Fruit fly (Drosophila melanogaster) whole organism, embryonic: ENCODE measurements around the gene Rai1.

Experiments used
- Atf6 ChIP-seq: fragments of 200-800 bp; sonication (Bioruptor generic); IDR thresholded peaks from 2 replicates; pipeline ENCODE4 v1.3.6; 2022; ENCODE audit warnings: missing biosample characterization, missing genetic modification characterization
- B-H1 ChIP-seq: fragments of 200-800 bp; sonication (Bioruptor generic); IDR thresholded peaks from 3 replicates; pipeline ENCODE4 v1.3.6; 2022; ENCODE audit warnings: missing biosample characterization, missing genetic modification characterization
- C15 ChIP-seq: fragments of 200-800 bp; sonication (Bioruptor generic); IDR thresholded peaks from 3 replicates; pipeline ENCODE4 v1.3.6; 2022; ENCODE audit warnings: missing biosample characterization, missing genetic modification characterization
- CG10209 ChIP-seq: fragments of 200-800 bp; sonication (Bioruptor generic); optimal IDR thresholded peaks from 3 replicates; lab custom pipeline; 2017; ENCODE audit warnings: missing biosample characterization, mild to moderate bottlenecking, missing genetic modification characterization, missing genetic modification reagents
- CG10431 ChIP-seq: fragments of 200-800 bp; sonication (Bioruptor generic); optimal IDR thresholded peaks from 3 replicates; lab custom pipeline; 2018; ENCODE audit warnings: missing biosample characterization, mild to moderate bottlenecking, missing genetic modification characterization
- CG10959 ChIP-seq: fragments of 200-800 bp; sonication (Bioruptor generic); IDR thresholded peaks from 2 replicates; pipeline ENCODE4 v1.3.6; 2022; ENCODE audit warnings: missing biosample characterization, missing genetic modification characterization
- CG10979 ChIP-seq: fragments of 200-800 bp; sonication (Bioruptor generic); optimal IDR thresholded peaks from 2 replicates; lab custom pipeline; 2018; ENCODE audit warnings: missing biosample characterization, mild to moderate bottlenecking, missing genetic modification characterization, moderate library complexity
- CG11695 ChIP-seq: fragments of 200-800 bp; sonication (Bioruptor generic); IDR thresholded peaks from 3 replicates; pipeline ENCODE4 v1.3.6; 2022; ENCODE audit warnings: missing biosample characterization, missing genetic modification characterization
- CG12219 ChIP-seq: fragments of 200-800 bp; sonication (Bioruptor generic); optimal IDR thresholded peaks from 3 replicates; lab custom pipeline; 2018; ENCODE audit warnings: missing biosample characterization, mild to moderate bottlenecking, missing genetic modification characterization
- CG12391 ChIP-seq: fragments of 200-800 bp; sonication (Bioruptor generic); optimal IDR thresholded peaks from 3 replicates; lab custom pipeline; 2018; ENCODE audit warnings: missing biosample characterization, mild to moderate bottlenecking, missing genetic modification characterization, moderate library complexity
- CG12942 ChIP-seq: fragments of 200-800 bp; sonication (Bioruptor generic); optimal IDR thresholded peaks from 3 replicates; lab custom pipeline; 2016; ENCODE audit warnings: missing biosample characterization, missing genetic modification characterization
- CG13775 ChIP-seq: fragments of 200-800 bp; sonication (Bioruptor generic); optimal IDR thresholded peaks from 3 replicates; lab custom pipeline; 2017; ENCODE audit warnings: missing biosample characterization, mild to moderate bottlenecking, missing genetic modification characterization
- CG17328 ChIP-seq: fragments of 200-800 bp; sonication (Bioruptor generic); IDR thresholded peaks from 2 replicates; pipeline ENCODE4 v1.3.6; 2022; ENCODE audit warnings: missing biosample characterization, missing genetic modification characterization
- CG18262 ChIP-seq: fragments of 200-800 bp; optimal IDR thresholded peaks from 3 replicates; lab custom pipeline; 2019; ENCODE audit warnings: missing biosample characterization, mild to moderate bottlenecking, missing genetic modification characterization, moderate library complexity
- CG31388 ChIP-seq: fragments of 200-800 bp; sonication (Bioruptor generic); optimal IDR thresholded peaks from 2 replicates; lab custom pipeline; 2016; ENCODE audit warnings: missing biosample characterization, missing genetic modification characterization
- CG32767 ChIP-seq: fragments of 200-800 bp; sonication (Bioruptor generic); IDR thresholded peaks from 2 replicates; pipeline ENCODE4 v1.3.6; 2022; ENCODE audit warnings: missing biosample characterization, missing genetic modification characterization
- CG34224 ChIP-seq: fragments of 200-800 bp; sonication (Bioruptor generic); IDR thresholded peaks from 3 replicates; pipeline ENCODE4 v1.3.6; 2022; ENCODE audit warnings: missing biosample characterization, missing genetic modification characterization; ENCODE audit not compliant: partially characterized antibody
- CG34422 ChIP-seq: fragments of 200-800 bp; sonication (Bioruptor generic); IDR thresholded peaks from 3 replicates; pipeline ENCODE4 v1.3.6; 2022; ENCODE audit warnings: missing biosample characterization, missing genetic modification characterization
- CG3847 ChIP-seq: fragments of 200-800 bp; sonication (Bioruptor generic); IDR thresholded peaks from 2 replicates; pipeline ENCODE4 v1.3.6; 2022; ENCODE audit warnings: missing biosample characterization, missing genetic modification characterization
- CG5180 ChIP-seq: fragments of 200-800 bp; sonication (Bioruptor generic); optimal IDR thresholded peaks from 3 replicates; lab custom pipeline; 2017; ENCODE audit warnings: missing biosample characterization, missing genetic modification characterization, mild to moderate bottlenecking, moderate library complexity, missing genetic modification reagents
- CG6175 ChIP-seq: fragments of 200-800 bp; sonication (Bioruptor generic); IDR thresholded peaks from 3 replicates; pipeline ENCODE4 v1.3.6; 2022; ENCODE audit warnings: missing biosample characterization, missing genetic modification characterization
- CG6765 ChIP-seq: fragments of 200-800 bp; sonication (Bioruptor generic); optimal IDR thresholded peaks from 3 replicates; lab custom pipeline; 2017; ENCODE audit warnings: missing biosample characterization, mild to moderate bottlenecking, missing genetic modification characterization
- CG8089 ChIP-seq: fragments of 200-800 bp; sonication (Bioruptor generic); optimal IDR thresholded peaks from 3 replicates; lab custom pipeline; 2016; ENCODE audit warnings: missing biosample characterization, missing genetic modification characterization
- CTCF ChIP-seq: fragments of 200-800 bp; sonication (Bioruptor generic); optimal IDR thresholded peaks from 2 replicates; lab custom pipeline; 2017; ENCODE audit warnings: missing biosample characterization, mild to moderate bottlenecking, missing genetic modification characterization, moderate library complexity
- Deaf1 ChIP-seq: fragments of 200-800 bp; optimal IDR thresholded peaks from 3 replicates; lab custom pipeline; 2019; ENCODE audit warnings: missing biosample characterization, mild to moderate bottlenecking, missing genetic modification characterization, moderate library complexity
- Doc2 ChIP-seq: fragments of 200-800 bp; sonication (Bioruptor generic); IDR thresholded peaks from 2 replicates; pipeline ENCODE4 v1.3.6; 2022; ENCODE audit warnings: missing biosample characterization, missing genetic modification characterization
- Dp ChIP-seq: fragments of 200-800 bp; sonication (Bioruptor generic); optimal IDR thresholded peaks from 2 replicates; lab custom pipeline; 2018; ENCODE audit warnings: missing biosample characterization, mild to moderate bottlenecking, missing genetic modification characterization, moderate library complexity
- Fer1 ChIP-seq: fragments of 200-800 bp; sonication (Bioruptor generic); optimal IDR thresholded peaks from 2 replicates; lab custom pipeline; 2017; ENCODE audit warnings: missing biosample characterization, mild to moderate bottlenecking, missing genetic modification characterization
- Gug ChIP-seq: fragments of 200-800 bp; sonication (Bioruptor generic); IDR thresholded peaks from 4 replicates; pipeline ENCODE4 v1.3.6; 2022; ENCODE audit warnings: missing biosample characterization, missing genetic modification characterization
- HmgZ ChIP-seq: fragments of 200-800 bp; sonication (Bioruptor generic); optimal IDR thresholded peaks from 2 replicates; lab custom pipeline; 2018; ENCODE audit warnings: missing biosample characterization, mild to moderate bottlenecking, missing genetic modification characterization
- Lhr ChIP-seq: fragments of 200-800 bp; sonication (Bioruptor generic); optimal IDR thresholded peaks from 3 replicates; lab custom pipeline; 2017; ENCODE audit warnings: mild to moderate bottlenecking, missing biosample characterization, missing genetic modification reagents, missing genetic modification characterization
- Med ChIP-seq: fragments of 200-800 bp; sonication (Bioruptor generic); peaks from one replicate; lab custom pipeline; 2016; ENCODE audit warnings: missing biosample characterization, missing genetic modification characterization, mild to moderate bottlenecking, inconsistent platforms, moderate library complexity
- NFAT ChIP-seq: fragments of 200-800 bp; sonication (Bioruptor generic); IDR thresholded peaks from 2 replicates; pipeline ENCODE4 v1.3.6; 2022; ENCODE audit warnings: missing biosample characterization, missing genetic modification characterization
- Neu2 ChIP-seq: fragments of 200-800 bp; sonication (Bioruptor generic); optimal IDR thresholded peaks from 3 replicates; lab custom pipeline; 2016; ENCODE audit warnings: missing biosample characterization, missing genetic modification characterization, borderline replicate concordance
- Rx ChIP-seq: fragments of 200-800 bp; sonication (Bioruptor generic); IDR thresholded peaks from 2 replicates; pipeline ENCODE4 v1.3.6; 2022; ENCODE audit warnings: missing biosample characterization, missing genetic modification characterization
- Scr ChIP-seq: fragments of 200-800 bp; sonication (Bioruptor generic); IDR thresholded peaks from 2 replicates; pipeline ENCODE4 v1.3.6; 2022; ENCODE audit warnings: missing biosample characterization, missing genetic modification characterization; ENCODE audit not compliant: partially characterized antibody
- Six4 ChIP-seq: fragments of 200-800 bp; sonication (Bioruptor generic); optimal IDR thresholded peaks from 2 replicates; lab custom pipeline; 2016; ENCODE audit warnings: missing biosample characterization, missing genetic modification characterization
- bab2 ChIP-seq: fragments of 200-800 bp; sonication (Bioruptor generic); optimal IDR thresholded peaks from 2 replicates; lab custom pipeline; 2016; ENCODE audit warnings: missing biosample characterization, missing genetic modification characterization
- br ChIP-seq: fragments of >200 bp; optimal IDR thresholded peaks from 2 replicates; lab custom pipeline; 2017
- jing ChIP-seq: fragments of 200-800 bp; sonication (Bioruptor generic); optimal IDR thresholded peaks from 2 replicates; lab custom pipeline; 2018; ENCODE audit warnings: missing biosample characterization, mild to moderate bottlenecking, missing genetic modification characterization
- kah ChIP-seq: fragments of 200-800 bp; sonication (Bioruptor generic); optimal IDR thresholded peaks from 2 replicates; lab custom pipeline; 2018; ENCODE audit warnings: missing biosample characterization, mild to moderate bottlenecking, missing genetic modification characterization
- lilli ChIP-seq: fragments of 200-800 bp; sonication (Bioruptor generic); optimal IDR thresholded peaks from 3 replicates; lab custom pipeline; 2016; ENCODE audit warnings: missing biosample characterization, missing genetic modification characterization
- pan ChIP-seq, 4 experiments: fragments of >200 bp in 3 of 4; fragments of 200-800 bp in 1 of 4; sonication (Bioruptor generic) in 1 of 4; optimal IDR thresholded peaks in 3 of 4; IDR thresholded peaks in 1 of 4; 2 replicates each; pipeline versions ENCODE4 v1.3.6 to Lab custom; 2017 to 2022; ENCODE audit warnings: missing biosample characterization in 2 of 4, missing genetic modification characterization in 2 of 4, mixed read lengths in 1 of 4
- peb ChIP-seq: fragments of 200-800 bp; sonication (Bioruptor generic); IDR thresholded peaks from 2 replicates; pipeline ENCODE4 v1.3.6; 2022; ENCODE audit warnings: missing biosample characterization, missing genetic modification characterization
- phol ChIP-seq: fragments of 200-800 bp; sonication (Bioruptor generic); optimal IDR thresholded peaks from 3 replicates; lab custom pipeline; 2018; ENCODE audit warnings: missing biosample characterization, mild to moderate bottlenecking, missing genetic modification characterization, moderate library complexity
- run ChIP-seq: fragments of 200-800 bp; sonication (Bioruptor generic); optimal IDR thresholded peaks from 3 replicates; lab custom pipeline; 2018; ENCODE audit warnings: missing biosample characterization, mild to moderate bottlenecking, missing genetic modification characterization
- schlank ChIP-seq: fragments of 200-800 bp; sonication (Bioruptor generic); optimal IDR thresholded peaks from 2 replicates; lab custom pipeline; 2018; ENCODE audit warnings: missing biosample characterization, mild to moderate bottlenecking, missing genetic modification characterization
- sim ChIP-seq: fragments of 200-800 bp; sonication (Bioruptor generic); IDR thresholded peaks from 2 replicates; pipeline ENCODE4 v1.3.6; 2022; ENCODE audit warnings: missing biosample characterization, missing genetic modification characterization
- sna ChIP-seq: fragments of 200-800 bp; sonication (Bioruptor generic); IDR thresholded peaks from 2 replicates; pipeline ENCODE4 v1.3.6; 2022; ENCODE audit warnings: missing biosample characterization, missing genetic modification characterization; ENCODE audit not compliant: partially characterized antibody
- stc ChIP-seq: fragments of 200-800 bp; sonication (Bioruptor generic); IDR thresholded peaks from 2 replicates; pipeline ENCODE4 v1.3.6; 2022; ENCODE audit warnings: missing biosample characterization, missing genetic modification characterization
- ttk ChIP-seq: fragments of 200-800 bp; sonication (Bioruptor generic); IDR thresholded peaks from 2 replicates; pipeline ENCODE4 v2.1.2; 2022; ENCODE audit warnings: missing biosample characterization, missing genetic modification characterization
- wek ChIP-seq: fragments of 200-800 bp; sonication (Bioruptor generic); optimal IDR thresholded peaks from 3 replicates; lab custom pipeline; 2018; ENCODE audit warnings: missing biosample characterization, mild to moderate bottlenecking, missing genetic modification characterization, moderate library complexity
- yki ChIP-seq: fragments of >200 bp; optimal IDR thresholded peaks from 3 replicates; lab custom pipeline; 2018

Gene Rai1

DNA sequence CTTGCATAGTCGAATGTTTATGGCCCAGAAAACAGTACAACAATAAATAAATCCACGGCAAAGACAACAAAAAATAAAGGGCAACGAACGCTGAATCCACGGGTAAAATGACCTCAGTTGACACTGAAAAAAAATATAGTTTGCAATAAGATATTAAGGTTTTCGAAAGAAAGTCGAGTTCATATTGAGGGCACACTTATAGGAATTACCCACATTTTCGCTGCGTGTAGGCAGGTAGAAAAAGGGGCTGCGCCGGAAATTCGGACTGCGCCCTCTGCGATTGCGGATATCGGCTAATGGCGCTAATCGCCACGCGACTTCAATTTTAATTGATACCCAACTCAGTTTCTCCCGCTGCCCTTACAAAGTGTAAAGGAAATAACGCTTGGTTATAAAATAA, 5.5 kb upstream of the Rai1 start (continued):
- TF ChIP-seq phol (tag; lab: Kevin White, UChicago) (no peak), yki (lab: Kevin White, UChicago) (no peak), CG6175 (no peak), kah (GFP tag; lab: Kevin White, UChicago) (no peak), CG10959 (no peak), lilli (GFP tag; lab: Kevin White, UChicago) (peak; percentile 4), pan (optimal IDR thresholded peaks at IDR 0.05; lab: Kevin White, UChicago) (no peak), pan (GFP tag; optimal IDR thresholded peaks at IDR 0.05 in 1 of 2, IDR thresholded peaks at IDR 0.05 in 1 of 2) (no peak), CG8089 (GFP tag; lab: Kevin White, UChicago) (no peak), Six4 (GFP tag; lab: Kevin White, UChicago) (no peak), CG12391 (no peak), CG11695 (no peak), CG32767 (GFP tag; lab: Robert Waterston, UW) (no peak), B-H1 (GFP tag; lab: Robert Waterston, UW) (no peak), stc (GFP tag; lab: Robert Waterston, UW) (no peak), run (tag; lab: Kevin White, UChicago) (no peak), Atf6 (GFP tag; lab: Robert Waterston, UW) (peak; percentile 14; the same call in 1 of the 2 replicates), ttk (GFP tag; lab: Robert Waterston, UW) (no peak), CG34422 (GFP tag; lab: Robert Waterston, UW) (no peak), jing (GFP tag; lab: Kevin White, UChicago) (no peak), CG18262 (tag; lab: Kevin White, UChicago) (no peak), bab2 (GFP tag; lab: Kevin White, UChicago) (peak; percentile 11), sna (no peak), CG12942 (GFP tag; lab: Kevin White, UChicago) (no peak), CG17328 (GFP tag; lab: Robert Waterston, UW) (no peak), CG3847 (no peak), CG6765 (GFP tag; lab: Kevin White, UChicago) (no peak), CG10431 (GFP tag; lab: Kevin White, UChicago) (no peak), NFAT (GFP tag; lab: Robert Waterston, UW) (no peak), CG31388 (no peak), CG13775 (no peak), Doc2 (no peak), HmgZ (tag; lab: Kevin White, UChicago) (no peak), Med (peak; percentile 75), wek (GFP tag; lab: Kevin White, UChicago) (no peak), peb (GFP tag; lab: Robert Waterston, UW) (no peak), C15 (GFP tag; lab: Robert Waterston, UW) (no peak), Dp (GFP tag; lab: Kevin White, UChicago) (no peak), CTCF (no peak), CG10979 (tag; lab: Kevin White, UChicago) (no peak), schlank (tag; lab: Kevin White, UChicago) (no peak), CG12219 (no peak), CG34224 (GFP tag; lab: Robert Waterston, UW) (no peak), Rx (GFP tag; lab: Robert Waterston, UW) (peak; percentile 23; the same call in 1 of the 2 replicates), CG10209 (GFP tag; lab: Kevin White, UChicago) (no peak), Neu2 (GFP tag; lab: Kevin White, UChicago) (no peak), Gug (GFP tag; lab: Robert Waterston, UW) (0 out of 4 replicates have a peak, but pooled peaks have one; percentile 23), Fer1 (GFP tag; lab: Kevin White, UChicago) (no peak), Lhr (no peak), br (lab: Kevin White, UChicago) (no peak), sim (no peak), Scr (no peak), CG5180 (GFP tag; lab: Kevin White, UChicago) (no peak), Deaf1 (tag; lab: Kevin White, UChicago) (no peak)
